In genomic region chr3R:27440628-27441027, dm6 we compare ENCODE assay signal across 1 fruit fly cellular context.
A peak's percentile ranks its signal among the peaks of the same experiment; 100 is the strongest.
TF ChIP-seq lines count a peak whose summit lies in the region.

CG44290 (minus strand) TSS chr3R:27440944.

TF ChIP-seq in whole organism, embryonic, 481 proteins besides CTCF, POLR2A, EP300 and RAD21 (continued from another document and continues in another):
- peak; percentile 43; the same call in 1 of the 2 replicates for TF ChIP-seq CG8765 (GFP tag; IDR thresholded peaks at IDR 0.05; lab: Robert Waterston, UW)
- no peak for TF ChIP-seq CG12155 (GFP tag; optimal IDR thresholded peaks at IDR 0.05; lab: Kevin White, UChicago)
- no peak for TF ChIP-seq so (GFP tag; IDR thresholded peaks at IDR 0.05; lab: Robert Waterston, UW)
- no peak for TF ChIP-seq CG3995 (GFP tag; optimal IDR thresholded peaks at IDR 0.05; lab: Kevin White, UChicago)
- TF ChIP-seq CG34224 (GFP tag; IDR thresholded peaks at IDR 0.05; lab: Robert Waterston, UW; ENCODE audit: partially characterized antibody): no peak
- TF ChIP-seq CG2202 (tag; optimal IDR thresholded peaks at IDR 0.05; lab: Kevin White, UChicago): peak; percentile 25
- TF ChIP-seq NC2α (GFP tag; optimal IDR thresholded peaks at IDR 0.05; lab: Kevin White, UChicago): no peak
- no peak for TF ChIP-seq Atf3 (GFP tag; optimal IDR thresholded peaks at IDR 0.05; lab: Kevin White, UChicago)
- no peak for TF ChIP-seq PHDP (tag; optimal IDR thresholded peaks at IDR 0.05; lab: Kevin White, UChicago)
- no peak for TF ChIP-seq CG11247 (GFP tag; IDR thresholded peaks at IDR 0.05; lab: Robert Waterston, UW)
- 0 out of 2 replicates have a peak, but pooled peaks have one; percentile 40 for TF ChIP-seq CG4730 (GFP tag; IDR thresholded peaks at IDR 0.05; lab: Robert Waterston, UW)
- TF ChIP-seq peb (GFP tag; IDR thresholded peaks at IDR 0.05; lab: Robert Waterston, UW): peak; percentile 46; the same call in 1 of the 2 replicates
- TF ChIP-seq seq (GFP tag; IDR thresholded peaks at IDR 0.05; lab: Robert Waterston, UW): no peak
- peak; percentile 79 for TF ChIP-seq CG18262 (tag; optimal IDR thresholded peaks at IDR 0.05; lab: Kevin White, UChicago)
- TF ChIP-seq Nf-YB (GFP tag; optimal IDR thresholded peaks at IDR 0.05; lab: Kevin White, UChicago): no peak
- no peak for TF ChIP-seq mam (GFP tag; optimal IDR thresholded peaks at IDR 0.05; lab: Kevin White, UChicago)
- peak; percentile 44; the same call in 1 of the 2 replicates for TF ChIP-seq ssp (GFP tag; IDR thresholded peaks at IDR 0.05; lab: Robert Waterston, UW)
- peak; percentile 39 for TF ChIP-seq lmd (GFP tag; IDR thresholded peaks at IDR 0.05; lab: Robert Waterston, UW)
- TF ChIP-seq TFAM (GFP tag; optimal IDR thresholded peaks at IDR 0.05; lab: Kevin White, UChicago): no peak
- no peak for TF ChIP-seq Awh (GFP tag; IDR thresholded peaks at IDR 0.05; lab: Robert Waterston, UW)
- no peak for TF ChIP-seq gt (GFP tag; IDR thresholded peaks at IDR 0.05; lab: Robert Waterston, UW)
- TF ChIP-seq MTF-1 (GFP tag; optimal IDR thresholded peaks at IDR 0.05; lab: Kevin White, UChicago; ENCODE audit: borderline replicate concordance): no peak
- TF ChIP-seq wdn (GFP tag; IDR thresholded peaks at IDR 0.05; lab: Robert Waterston, UW): no peak
- no peak for TF ChIP-seq CG6654 (GFP tag; optimal IDR thresholded peaks at IDR 0.05; lab: Kevin White, UChicago)
- no peak for TF ChIP-seq BEAF-32 (GFP tag; optimal IDR thresholded peaks at IDR 0.05; lab: Kevin White, UChicago)
- TF ChIP-seq CG14860 (GFP tag; IDR thresholded peaks at IDR 0.05; lab: Robert Waterston, UW; ENCODE audit: partially characterized antibody): no peak
- peak; percentile 10 for TF ChIP-seq CG1602 (GFP tag; optimal IDR thresholded peaks at IDR 0.05; lab: Kevin White, UChicago)
- TF ChIP-seq C15 (GFP tag; IDR thresholded peaks at IDR 0.05; lab: Robert Waterston, UW): no peak
- TF ChIP-seq Adf1 (GFP tag; IDR thresholded peaks at IDR 0.05; lab: Robert Waterston, UW): no peak
- TF ChIP-seq CG17612 (GFP tag; IDR thresholded peaks at IDR 0.05; lab: Robert Waterston, UW): no peak
- TF ChIP-seq CG30020 (tag; optimal IDR thresholded peaks at IDR 0.05; lab: Kevin White, UChicago): no peak
- no peak for TF ChIP-seq CG31224 (GFP tag; IDR thresholded peaks at IDR 0.05; lab: Robert Waterston, UW)
- TF ChIP-seq CG10462 (GFP tag; optimal IDR thresholded peaks at IDR 0.05; lab: Kevin White, UChicago): no peak
- no peak for TF ChIP-seq Tbp (GFP tag; optimal IDR thresholded peaks at IDR 0.05; lab: Kevin White, UChicago)
- TF ChIP-seq sens (GFP tag; lab: Kevin White, UChicago): peak; percentile 96
- TF ChIP-seq CG9817 (tag; optimal IDR thresholded peaks at IDR 0.05; lab: Kevin White, UChicago): no peak
- TF ChIP-seq odd (GFP tag; optimal IDR thresholded peaks at IDR 0.05; lab: Kevin White, UChicago): no peak
- TF ChIP-seq p53 (GFP tag; optimal IDR thresholded peaks at IDR 0.05; lab: Kevin White, UChicago): no peak
- TF ChIP-seq CG7271 (tag; optimal IDR thresholded peaks at IDR 0.05; lab: Kevin White, UChicago): no peak
- peak; percentile 25 for TF ChIP-seq CoRest (tag; optimal IDR thresholded peaks at IDR 0.05; lab: Kevin White, UChicago)
- TF ChIP-seq otp (GFP tag; IDR thresholded peaks at IDR 0.05; lab: Robert Waterston, UW): peak; percentile 66; the same call in 1 of the 3 replicates
- TF ChIP-seq CG9932 (GFP tag; IDR thresholded peaks at IDR 0.05; lab: Robert Waterston, UW): no peak
- no peak for TF ChIP-seq CG14014 (GFP tag; IDR thresholded peaks at IDR 0.05; lab: Robert Waterston, UW)
- no peak for TF ChIP-seq pho (GFP tag; optimal IDR thresholded peaks at IDR 0.05; lab: Kevin White, UChicago)
- TF ChIP-seq gcm2 (GFP tag; optimal IDR thresholded peaks at IDR 0.05; lab: Kevin White, UChicago): no peak
- TF ChIP-seq Camta (GFP tag; optimal IDR thresholded peaks at IDR 0.05; lab: Kevin White, UChicago): peak; percentile 50
- no peak for TF ChIP-seq HHEX (GFP tag; optimal IDR thresholded peaks at IDR 0.05; lab: Kevin White, UChicago)
- TF ChIP-seq ash1 (GFP tag; optimal IDR thresholded peaks at IDR 0.05; lab: Kevin White, UChicago): no peak
- TF ChIP-seq knrl (GFP tag; IDR thresholded peaks at IDR 0.05; lab: Robert Waterston, UW; ENCODE audit: partially characterized antibody): no peak
- peak; percentile 33 for TF ChIP-seq CG10209 (GFP tag; optimal IDR thresholded peaks at IDR 0.05; lab: Kevin White, UChicago)
- no peak for TF ChIP-seq Rfx (GFP tag; IDR thresholded peaks at IDR 0.05; lab: Robert Waterston, UW)
- peak; percentile 45 for TF ChIP-seq Antp (GFP tag; optimal IDR thresholded peaks at IDR 0.05; lab: Kevin White, UChicago)
- TF ChIP-seq Hey (tag; optimal IDR thresholded peaks at IDR 0.05; lab: Kevin White, UChicago): no peak
- TF ChIP-seq fd3F (GFP tag; optimal IDR thresholded peaks at IDR 0.05; lab: Kevin White, UChicago): no peak
- TF ChIP-seq ci (GFP tag; IDR thresholded peaks at IDR 0.05; lab: Robert Waterston, UW): 0 out of 3 replicates have a peak, but pooled peaks have one; percentile 24
- TF ChIP-seq CG4617 (GFP tag; optimal IDR thresholded peaks at IDR 0.05; lab: Kevin White, UChicago; ENCODE audit: borderline replicate concordance): peak; percentile 13
- no peak for TF ChIP-seq Atf-2 (GFP tag; optimal IDR thresholded peaks at IDR 0.05; lab: Kevin White, UChicago)
- peak; percentile 11 for TF ChIP-seq Six4 (GFP tag; optimal IDR thresholded peaks at IDR 0.05; lab: Kevin White, UChicago)
- no peak for TF ChIP-seq corto (GFP tag; optimal IDR thresholded peaks at IDR 0.05; lab: Kevin White, UChicago)
- TF ChIP-seq chm (GFP tag; IDR thresholded peaks at IDR 0.05; lab: Robert Waterston, UW): peak; percentile 62; the same call in 1 of the 2 replicates
- no peak for TF ChIP-seq CG8290 (GFP tag; optimal IDR thresholded peaks at IDR 0.05; lab: Kevin White, UChicago)
- no peak for TF ChIP-seq CG8290 (tag; optimal IDR thresholded peaks at IDR 0.05; lab: Kevin White, UChicago)
- TF ChIP-seq Side (GFP tag; optimal IDR thresholded peaks at IDR 0.05; lab: Kevin White, UChicago): peak; percentile 41
- peak; percentile 46 for TF ChIP-seq dmrt99B (tag; optimal IDR thresholded peaks at IDR 0.05; lab: Kevin White, UChicago)
- TF ChIP-seq cas (GFP tag; IDR thresholded peaks at IDR 0.05; lab: Robert Waterston, UW): no peak
- TF ChIP-seq chn (GFP tag; optimal IDR thresholded peaks at IDR 0.05; lab: Kevin White, UChicago): peak; percentile 9
- TF ChIP-seq CG15696 (tag; optimal IDR thresholded peaks at IDR 0.05; lab: Kevin White, UChicago): peak; percentile 37
- no peak for TF ChIP-seq unc-4 (GFP tag; IDR thresholded peaks at IDR 0.05; lab: Robert Waterston, UW; ENCODE audit: partially characterized antibody)
- no peak for TF ChIP-seq CG1792 (GFP tag; optimal IDR thresholded peaks at IDR 0.05; lab: Kevin White, UChicago)
- TF ChIP-seq tio (GFP tag; optimal IDR thresholded peaks at IDR 0.05; lab: Kevin White, UChicago): no peak
- TF ChIP-seq CHES-1-like (GFP tag; optimal IDR thresholded peaks at IDR 0.05; lab: Kevin White, UChicago): no peak
- no peak for TF ChIP-seq Lim3 (GFP tag; IDR thresholded peaks at IDR 0.05; lab: Robert Waterston, UW)
- no peak for TF ChIP-seq ham (GFP tag; IDR thresholded peaks at IDR 0.05; lab: Robert Waterston, UW)
- TF ChIP-seq zfh1 (GFP tag; IDR thresholded peaks at IDR 0.05; lab: Robert Waterston, UW): peak; percentile 62; the same call in 2 of the 3 replicates
- no peak for TF ChIP-seq tll (GFP tag; optimal IDR thresholded peaks at IDR 0.05; lab: Kevin White, UChicago)
- no peak for TF ChIP-seq ase (GFP tag; IDR thresholded peaks at IDR 0.05; lab: Robert Waterston, UW)
- TF ChIP-seq zen (tag; optimal IDR thresholded peaks at IDR 0.05; lab: Kevin White, UChicago): no peak
- no peak for TF ChIP-seq jigr1 (GFP tag; IDR thresholded peaks at IDR 0.05; lab: Robert Waterston, UW)
- no peak for TF ChIP-seq CG1832 (GFP tag; optimal IDR thresholded peaks at IDR 0.05; lab: Kevin White, UChicago)
- no peak for TF ChIP-seq Dll (GFP tag; IDR thresholded peaks at IDR 0.05; lab: Robert Waterston, UW; ENCODE audit: partially characterized antibody)
- no peak for TF ChIP-seq CG4360 (GFP tag; IDR thresholded peaks at IDR 0.05; lab: Robert Waterston, UW)
- no peak for TF ChIP-seq twi (tag; optimal IDR thresholded peaks at IDR 0.05; lab: Kevin White, UChicago)
- TF ChIP-seq CG32532 (GFP tag; IDR thresholded peaks at IDR 0.05; lab: Robert Waterston, UW): peak; percentile 24; the same call in 1 of the 2 replicates
- peak; percentile 8 for TF ChIP-seq Deaf1 (tag; optimal IDR thresholded peaks at IDR 0.05; lab: Kevin White, UChicago)
- no peak; the same call in 2 of the 3 replicates for TF ChIP-seq tgo (GFP tag; IDR thresholded peaks at IDR 0.05; lab: Robert Waterston, UW)
- peak; percentile 16 for TF ChIP-seq Oli (tag; optimal IDR thresholded peaks at IDR 0.05; lab: Kevin White, UChicago)
- TF ChIP-seq bbx (GFP tag; IDR thresholded peaks at IDR 0.05; lab: Robert Waterston, UW; ENCODE audit: partially characterized antibody): no peak
- no peak for TF ChIP-seq repo (GFP tag; optimal IDR thresholded peaks at IDR 0.05; lab: Kevin White, UChicago)
- TF ChIP-seq Dek (tag; optimal IDR thresholded peaks at IDR 0.05; lab: Kevin White, UChicago): no peak
- TF ChIP-seq CG3847 (GFP tag; IDR thresholded peaks at IDR 0.05; lab: Robert Waterston, UW): no peak
- TF ChIP-seq CG8089 (GFP tag; optimal IDR thresholded peaks at IDR 0.05; lab: Kevin White, UChicago): no peak
- TF ChIP-seq CG18764 (GFP tag; optimal IDR thresholded peaks at IDR 0.05; lab: Kevin White, UChicago): no peak
- TF ChIP-seq CG18476 (GFP tag; optimal IDR thresholded peaks at IDR 0.05; lab: Kevin White, UChicago): no peak
- TF ChIP-seq CG15479 (GFP tag; optimal IDR thresholded peaks at IDR 0.05; lab: Kevin White, UChicago): no peak
- no peak for TF ChIP-seq sqz (GFP tag; optimal IDR thresholded peaks at IDR 0.05; lab: Kevin White, UChicago)
- TF ChIP-seq eve (GFP tag; optimal IDR thresholded peaks at IDR 0.05; lab: Kevin White, UChicago): peak in 1 of 2 experiments; percentile 61
- TF ChIP-seq lilli (GFP tag; optimal IDR thresholded peaks at IDR 0.05; lab: Kevin White, UChicago): no peak
- TF ChIP-seq maf-S (GFP tag; optimal IDR thresholded peaks at IDR 0.05; lab: Kevin White, UChicago): no peak
- TF ChIP-seq Neu2 (GFP tag; optimal IDR thresholded peaks at IDR 0.05; lab: Kevin White, UChicago; ENCODE audit: borderline replicate concordance): no peak
- TF ChIP-seq Ets65A (GFP tag; lab: Kevin White, UChicago): peak; percentile 78
- no peak for TF ChIP-seq hth (optimal IDR thresholded peaks at IDR 0.05; lab: Kevin White, UChicago)
- TF ChIP-seq Sry-β (GFP tag; optimal IDR thresholded peaks at IDR 0.05; lab: Kevin White, UChicago): no peak
- no peak for TF ChIP-seq inv (GFP tag; IDR thresholded peaks at IDR 0.05; lab: Robert Waterston, UW; ENCODE audit: partially characterized antibody)
- TF ChIP-seq Gug (GFP tag; IDR thresholded peaks at IDR 0.05; lab: Robert Waterston, UW): 0 out of 4 replicates have a peak, but pooled peaks have one; percentile 4
- TF ChIP-seq her (GFP tag; optimal IDR thresholded peaks at IDR 0.05; lab: Kevin White, UChicago): no peak
- TF ChIP-seq CG11696 (GFP tag; IDR thresholded peaks at IDR 0.05; lab: Robert Waterston, UW): no peak
- no peak for TF ChIP-seq bowl (GFP tag; IDR thresholded peaks at IDR 0.05; lab: Robert Waterston, UW)
- TF ChIP-seq CG11560 (tag; IDR thresholded peaks at IDR 0.05; lab: Robert Waterston, UW): no peak
- no peak for TF ChIP-seq CG5245 (GFP tag; optimal IDR thresholded peaks at IDR 0.05; lab: Kevin White, UChicago)
- TF ChIP-seq Usf (GFP tag; optimal IDR thresholded peaks at IDR 0.05; lab: Kevin White, UChicago): no peak
- peak; percentile 65 for TF ChIP-seq CG4424 (GFP tag; optimal IDR thresholded peaks at IDR 0.05; lab: Kevin White, UChicago)
- TF ChIP-seq CG17359 (tag; optimal IDR thresholded peaks at IDR 0.05; lab: Kevin White, UChicago): no peak
- TF ChIP-seq CG2678 (tag; optimal IDR thresholded peaks at IDR 0.05; lab: Kevin White, UChicago): peak; percentile 74
- TF ChIP-seq unpg (GFP tag; optimal IDR thresholded peaks at IDR 0.05; lab: Kevin White, UChicago): peak; percentile 47
- no peak for TF ChIP-seq klu (GFP tag; IDR thresholded peaks at IDR 0.05; lab: Robert Waterston, UW)
- TF ChIP-seq wek (GFP tag; optimal IDR thresholded peaks at IDR 0.05; lab: Kevin White, UChicago): no peak
- TF ChIP-seq hbn (GFP tag; IDR thresholded peaks at IDR 0.05; lab: Robert Waterston, UW; ENCODE audit: partially characterized antibody): no peak
- TF ChIP-seq ttk (GFP tag; IDR thresholded peaks at IDR 0.05; lab: Robert Waterston, UW): no peak
- no peak for TF ChIP-seq CG10543 (GFP tag; optimal IDR thresholded peaks at IDR 0.05; lab: Kevin White, UChicago)
- TF ChIP-seq CG10431 (GFP tag; optimal IDR thresholded peaks at IDR 0.05; lab: Kevin White, UChicago): no peak
- TF ChIP-seq CG9609 (GFP tag; optimal IDR thresholded peaks at IDR 0.05; lab: Kevin White, UChicago): no peak
- no peak for TF ChIP-seq CG14441 (GFP tag; IDR thresholded peaks at IDR 0.05; lab: Robert Waterston, UW)
- TF ChIP-seq CrebB (tag; optimal IDR thresholded peaks at IDR 0.05; lab: Kevin White, UChicago): no peak
- peak; percentile 42 for TF ChIP-seq bab2 (GFP tag; optimal IDR thresholded peaks at IDR 0.05; lab: Kevin White, UChicago)
- TF ChIP-seq br (optimal IDR thresholded peaks at IDR 0.05; lab: Kevin White, UChicago): no peak
- no peak for TF ChIP-seq CG15269 (tag; optimal IDR thresholded peaks at IDR 0.05; lab: Kevin White, UChicago)
- TF ChIP-seq pros (GFP tag; optimal IDR thresholded peaks at IDR 0.05; lab: Kevin White, UChicago): peak; percentile 95
- no peak for TF ChIP-seq CG14050 (GFP tag; IDR thresholded peaks at IDR 0.05; lab: Robert Waterston, UW)
- no peak for TF ChIP-seq cwo (GFP tag; optimal IDR thresholded peaks at IDR 0.05; lab: Kevin White, UChicago)
- TF ChIP-seq slbo (GFP tag; IDR thresholded peaks at IDR 0.05; lab: Robert Waterston, UW): peak; percentile 25; the same call in 1 of the 2 replicates
- peak; percentile 47 for TF ChIP-seq gcm (GFP tag; optimal IDR thresholded peaks at IDR 0.05; lab: Kevin White, UChicago)
- TF ChIP-seq D19B (GFP tag; optimal IDR thresholded peaks at IDR 0.05; lab: Kevin White, UChicago): no peak
- TF ChIP-seq tx (GFP tag; optimal IDR thresholded peaks at IDR 0.05; lab: Kevin White, UChicago): no peak
- peak; percentile 53 for TF ChIP-seq jumu (GFP tag; optimal IDR thresholded peaks at IDR 0.05; lab: Kevin White, UChicago)
- peak; percentile 62 for TF ChIP-seq D19A (tag; optimal IDR thresholded peaks at IDR 0.05; lab: Kevin White, UChicago)
- TF ChIP-seq GATAe (GFP tag; conservative IDR thresholded peaks at IDR 0.05; lab: Robert Waterston, UW): no peak
